Fruit fly (Drosophila melanogaster): ENCODE results near the gene Hel89B.
A peak's percentile ranks its signal among the peaks of the same experiment; 100 is the strongest.

Hel89B gene

DNA sequence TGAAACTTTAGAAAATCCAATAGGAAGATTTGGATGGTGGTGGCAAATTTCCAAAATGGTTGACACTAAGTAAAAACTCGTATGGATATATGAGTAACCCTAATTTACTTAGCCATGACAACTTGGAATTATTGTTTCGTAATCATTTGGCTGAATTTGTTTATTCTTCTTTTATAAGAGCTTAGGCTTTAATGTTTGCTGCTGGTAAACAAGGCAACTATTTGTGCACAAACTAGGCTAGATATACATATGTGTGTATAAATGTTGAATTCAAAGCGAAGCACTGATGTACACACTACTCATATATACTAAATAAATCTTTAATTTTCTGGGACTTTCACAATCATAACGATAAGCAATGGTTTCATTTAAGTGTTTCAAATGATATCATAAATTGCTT is 32.8 kb downstream of the Hel89B start (continued):
- no peak for TF ChIP-seq crp (GFP tag; optimal IDR thresholded peaks at IDR 0.05)
- no peak for TF ChIP-seq hth (optimal IDR thresholded peaks at IDR 0.05)
- no peak for TF ChIP-seq bowl (GFP tag; IDR thresholded peaks at IDR 0.05)
- TF ChIP-seq gcm2 (GFP tag; optimal IDR thresholded peaks at IDR 0.05), result no peak
- TF ChIP-seq Abd-B (GFP tag; optimal IDR thresholded peaks at IDR 0.05), result no peak
- TF ChIP-seq zen (tag; optimal IDR thresholded peaks at IDR 0.05), result no peak
- TF ChIP-seq gem (tag; optimal IDR thresholded peaks at IDR 0.05), result peak; percentile 60
- TF ChIP-seq CG16815 (GFP tag; optimal IDR thresholded peaks at IDR 0.05), result no peak
- TF ChIP-seq pfk (GFP tag; optimal IDR thresholded peaks at IDR 0.05), result peak; percentile 22
- peak; percentile 14 for TF ChIP-seq bcd (GFP tag; optimal IDR thresholded peaks at IDR 0.05)
- no peak for TF ChIP-seq lola (GFP tag; optimal IDR thresholded peaks at IDR 0.05)
- 0 out of 2 replicates have a peak, but pooled peaks have one; percentile 14 for TF ChIP-seq onecut (GFP tag; IDR thresholded peaks at IDR 0.05)
- no peak for TF ChIP-seq CG7357 (GFP tag; IDR thresholded peaks at IDR 0.05)
- peak; percentile 36 for TF ChIP-seq CG12219 (GFP tag; optimal IDR thresholded peaks at IDR 0.05)
- TF ChIP-seq Antp (GFP tag; optimal IDR thresholded peaks at IDR 0.05), result no peak
- TF ChIP-seq Mes4 (GFP tag; optimal IDR thresholded peaks at IDR 0.05), result no peak
- TF ChIP-seq CG11398 (GFP tag; optimal IDR thresholded peaks at IDR 0.05), result no peak
- no peak for TF ChIP-seq chinmo (GFP tag; IDR thresholded peaks at IDR 0.05; ENCODE audit: partially characterized antibody)
- TF ChIP-seq Rx (GFP tag; IDR thresholded peaks at IDR 0.05), result no peak
- no peak for TF ChIP-seq chm (GFP tag; IDR thresholded peaks at IDR 0.05)
- no peak for TF ChIP-seq eve (GFP tag; optimal IDR thresholded peaks at IDR 0.05)
- TF ChIP-seq CG10321 (GFP tag; IDR thresholded peaks at IDR 0.05), result no peak
- TF ChIP-seq dati (GFP tag; IDR thresholded peaks at IDR 0.05), result no peak
- TF ChIP-seq Optix (GFP tag; IDR thresholded peaks at IDR 0.05), result no peak
- TF ChIP-seq da (GFP tag; optimal IDR thresholded peaks at IDR 0.05), result no peak
- TF ChIP-seq ash1 (GFP tag; optimal IDR thresholded peaks at IDR 0.05), result no peak
- no peak for TF ChIP-seq Side (GFP tag; optimal IDR thresholded peaks at IDR 0.05)
- TF ChIP-seq CG33213 (GFP tag; optimal IDR thresholded peaks at IDR 0.05), result peak; percentile 29
- no peak for TF ChIP-seq vfl (GFP tag; optimal IDR thresholded peaks at IDR 0.05)
- no peak for TF ChIP-seq CG2120 (GFP tag; optimal IDR thresholded peaks at IDR 0.05)
- no peak for TF ChIP-seq disco-r (GFP tag; optimal IDR thresholded peaks at IDR 0.05)
- TF ChIP-seq ham (GFP tag; IDR thresholded peaks at IDR 0.05), result no peak
- no peak for TF ChIP-seq TFAM (GFP tag; optimal IDR thresholded peaks at IDR 0.05)
- TF ChIP-seq CG17612 (GFP tag; IDR thresholded peaks at IDR 0.05), result no peak
- TF ChIP-seq GATAe (GFP tag; conservative IDR thresholded peaks at IDR 0.05), result no peak; the same call in 1 of the 2 replicates
- TF ChIP-seq zfh2 (GFP tag; optimal IDR thresholded peaks at IDR 0.05), result no peak
- peak; percentile 10 for TF ChIP-seq Dek (tag; optimal IDR thresholded peaks at IDR 0.05)
- no peak for TF ChIP-seq Neu2 (GFP tag; optimal IDR thresholded peaks at IDR 0.05; ENCODE audit: borderline replicate concordance)
- TF ChIP-seq CG7556 (GFP tag; optimal IDR thresholded peaks at IDR 0.05), result peak; percentile 25
- TF ChIP-seq CG10431 (GFP tag; optimal IDR thresholded peaks at IDR 0.05), result peak; percentile 53
- no peak for TF ChIP-seq CG12155 (GFP tag; optimal IDR thresholded peaks at IDR 0.05)
- TF ChIP-seq Stat92E (GFP tag; optimal IDR thresholded peaks at IDR 0.05), result no peak
- no peak for TF ChIP-seq CG17361 (GFP tag; IDR thresholded peaks at IDR 0.05)
- TF ChIP-seq CG32772 (GFP tag; IDR thresholded peaks at IDR 0.05), result no peak
- no peak for TF ChIP-seq E2f2 (GFP tag; IDR thresholded peaks at IDR 0.05)
- TF ChIP-seq dmrt11E (tag; optimal IDR thresholded peaks at IDR 0.05), result peak; percentile 37
- TF ChIP-seq CG3065 (GFP tag; optimal IDR thresholded peaks at IDR 0.05), result no peak
- TF ChIP-seq nmo (GFP tag; optimal IDR thresholded peaks at IDR 0.05), result no peak
- peak; percentile 51 for TF ChIP-seq Fer3 (tag; optimal IDR thresholded peaks at IDR 0.05)
- no peak for TF ChIP-seq Xbp1 (GFP tag; optimal IDR thresholded peaks at IDR 0.05)
- no peak for TF ChIP-seq lov (optimal IDR thresholded peaks at IDR 0.05)
- TF ChIP-seq lov (GFP tag; IDR thresholded peaks at IDR 0.05), result no peak
